Worm (Caenorhabditis elegans) whole organism, L4 larva: ENCODE measurements around the gene tmem-138.
A peak's percentile ranks its signal among the peaks of the same experiment; 100 is the strongest.

Source experiments
- F26F4.8 ChIP-seq: fragments of 200-800 bp; sonication (Bioruptor generic); conservative IDR thresholded peaks from 2 replicates; pipeline ENCODE4 v1.3.6; 2022; ENCODE audit warnings: missing genetic modification characterization, missing compliant biosample characterization
- F37D6.2 ChIP-seq: sonication (generic microtip); optimal IDR thresholded peaks from 2 replicates; lab custom pipeline; 2016; ENCODE audit warnings: mild to moderate bottlenecking, missing genetic modification characterization, missing compliant biosample characterization
- F44E2.7 ChIP-seq: fragments of 200-800 bp; sonication (Bioruptor generic); IDR thresholded peaks from 2 replicates; pipeline ENCODE4 v2.1.2; 2022; ENCODE audit warnings: missing genetic modification characterization, missing compliant biosample characterization
- R02D3.7 ChIP-seq: fragments of 150-350 bp; sonication (generic microtip); optimal IDR thresholded peaks from 3 replicates; lab custom pipeline; 2014; ENCODE audit warnings: missing biosample characterization, missing genetic modification characterization
- T20F7.1 ChIP-seq: fragments of 200-800 bp; sonication (Bioruptor generic); optimal IDR thresholded peaks from 2 replicates; lab custom pipeline; 2018; ENCODE audit warnings: mild to moderate bottlenecking, missing genetic modification characterization, missing compliant biosample characterization
- Y48G9A.11 ChIP-seq: fragments of 200-800 bp; sonication (Bioruptor generic); IDR thresholded peaks from 2 replicates; pipeline ENCODE4 v1.3.6; 2022; ENCODE audit warnings: missing genetic modification reagents, missing genetic modification characterization, missing compliant biosample characterization
- Y75B8A.6 ChIP-seq: fragments of 200-800 bp; sonication (Bioruptor generic); IDR thresholded peaks from 2 replicates; pipeline ENCODE4 v1.3.6; 2022; ENCODE audit warnings: missing genetic modification reagents, missing genetic modification characterization, missing compliant biosample characterization
- aha-1 ChIP-seq: fragments of 150-350 bp; peaks from one replicate; lab custom pipeline; 2014; ENCODE audit warnings: missing biosample characterization, missing genetic modification characterization
- aly-2 ChIP-seq: sonication (generic microtip); optimal IDR thresholded peaks from 2 replicates; lab custom pipeline; 2018; ENCODE audit warnings: missing biosample characterization, missing genetic modification characterization
- arid-1 ChIP-seq: fragments of 200-800 bp; sonication (Bioruptor generic); conservative IDR thresholded peaks from 2 replicates; pipeline ENCODE4 v1.3.6; 2022; ENCODE audit warnings: missing genetic modification reagents, missing genetic modification characterization, missing compliant biosample characterization
- attf-4 ChIP-seq: sonication (generic microtip); optimal IDR thresholded peaks from 3 replicates; lab custom pipeline; 2017; ENCODE audit warnings: missing biosample characterization, missing genetic modification characterization
- ceh-28 ChIP-seq: fragments of 150-350 bp; optimal IDR thresholded peaks from 2 replicates; lab custom pipeline; 2014; ENCODE audit warnings: missing biosample characterization, missing genetic modification reagents, missing genetic modification characterization
- ceh-32 ChIP-seq: sonication (generic microtip); optimal IDR thresholded peaks from 2 replicates; lab custom pipeline; 2016; ENCODE audit warnings: mild to moderate bottlenecking, missing genetic modification characterization, missing compliant biosample characterization; ENCODE audit not compliant: poor library complexity
- ceh-44 ChIP-seq: fragments of 200-800 bp; sonication (Bioruptor generic); IDR thresholded peaks from 2 replicates; pipeline ENCODE4 v1.3.6; 2022; ENCODE audit warnings: missing genetic modification reagents, missing genetic modification characterization, missing compliant biosample characterization
- ces-1 ChIP-seq: fragments of 150-350 bp; sonication (generic microtip); optimal IDR thresholded peaks from 4 replicates; lab custom pipeline; 2014; ENCODE audit warnings: missing biosample characterization, missing genetic modification reagents, missing genetic modification characterization
- cey-2 ChIP-seq: sonication (generic microtip); optimal IDR thresholded peaks from 3 replicates; lab custom pipeline; 2017; ENCODE audit warnings: missing genetic modification characterization, mild to moderate bottlenecking, missing compliant biosample characterization, antibody characterized with exemption, borderline replicate concordance; ENCODE audit not compliant: insufficient read depth
- daf-12 ChIP-seq: fragments of 150-350 bp; optimal IDR thresholded peaks from 2 replicates; lab custom pipeline; 2014; ENCODE audit warnings: missing biosample characterization, missing genetic modification reagents, missing genetic modification characterization
- duxl-1 ChIP-seq: sonication (generic microtip); optimal IDR thresholded peaks from 2 replicates; lab custom pipeline; 2016; ENCODE audit warnings: mild to moderate bottlenecking, missing genetic modification characterization, moderate library complexity, missing compliant biosample characterization; ENCODE audit not compliant: poor library complexity
- dve-1 ChIP-seq: sonication (generic microtip); optimal IDR thresholded peaks from 2 replicates; lab custom pipeline; 2017; ENCODE audit warnings: antibody characterized with exemption, mild to moderate bottlenecking, missing genetic modification characterization, missing compliant biosample characterization; ENCODE audit not compliant: insufficient read depth
- egl-27 ChIP-seq: sonication (generic microtip); optimal IDR thresholded peaks from 3 replicates; lab custom pipeline; 2017; ENCODE audit warnings: missing biosample characterization, missing genetic modification reagents, missing genetic modification characterization
- hlh-30 ChIP-seq: sonication (generic microtip); optimal IDR thresholded peaks from 2 replicates; lab custom pipeline; 2017; ENCODE audit warnings: antibody characterized with exemption, mild to moderate bottlenecking, missing genetic modification characterization, missing compliant biosample characterization; ENCODE audit not compliant: insufficient read depth
- hmg-1.1 ChIP-seq: fragments of 200-800 bp; sonication (Bioruptor generic); IDR thresholded peaks from 2 replicates; pipeline ENCODE4 v1.3.6; 2022; ENCODE audit warnings: missing genetic modification reagents, missing genetic modification characterization, missing compliant biosample characterization
- lin-15B ChIP-seq: fragments of 150-350 bp; sonication (generic microtip); optimal IDR thresholded peaks from 3 replicates; lab custom pipeline; 2014; ENCODE audit warnings: missing biosample characterization, missing genetic modification characterization
- lin-38 ChIP-seq: fragments of 200-800 bp; sonication (Bioruptor generic); IDR thresholded peaks from 2 replicates; pipeline ENCODE4 v1.3.6; 2022; ENCODE audit warnings: missing genetic modification reagents, missing genetic modification characterization, missing compliant biosample characterization
- lir-3 ChIP-seq: sonication (generic microtip); optimal IDR thresholded peaks from 2 replicates; lab custom pipeline; 2016; ENCODE audit warnings: mild to moderate bottlenecking, missing genetic modification characterization, missing compliant biosample characterization
- lsy-2 ChIP-seq, 2 experiments: fragments of 150-350 bp in 1 of 2; sonication (generic microtip) in 1 of 2; optimal IDR thresholded peaks; 2 replicates each; lab custom pipeline; 2014 to 2017; ENCODE audit warnings: missing biosample characterization in 2 of 2, missing genetic modification characterization in 2 of 2
- mes-2 ChIP-seq: sonication (generic microtip); optimal IDR thresholded peaks from 2 replicates; lab custom pipeline; 2016; ENCODE audit warnings: missing genotype, mild to moderate bottlenecking, missing genetic modification characterization, missing compliant biosample characterization; ENCODE audit not compliant: poor library complexity, severe bottlenecking
- mxl-2 ChIP-seq: fragments of 200-800 bp; sonication (Bioruptor generic); conservative IDR thresholded peaks from 2 replicates; pipeline ENCODE4 v1.3.6; 2022; ENCODE audit warnings: missing genetic modification reagents, missing genetic modification characterization, missing compliant biosample characterization
- nhr-10 ChIP-seq: fragments of 150-350 bp; optimal IDR thresholded peaks from 2 replicates; lab custom pipeline; 2014; ENCODE audit warnings: missing biosample characterization, missing genetic modification characterization
- nhr-102 ChIP-seq: sonication (generic microtip); optimal IDR thresholded peaks from 2 replicates; lab custom pipeline; 2016; ENCODE audit warnings: mild to moderate bottlenecking, missing genetic modification characterization, moderate library complexity, missing compliant biosample characterization
- nhr-237 ChIP-seq: sonication (generic microtip); optimal IDR thresholded peaks from 2 replicates; lab custom pipeline; 2017; ENCODE audit warnings: missing biosample characterization, missing genetic modification characterization
- nhr-25 ChIP-seq: sonication (generic microtip); optimal IDR thresholded peaks from 2 replicates; lab custom pipeline; 2017; ENCODE audit warnings: missing genetic modification characterization, mild to moderate bottlenecking, missing compliant biosample characterization, antibody characterized with exemption, moderate library complexity, borderline replicate concordance; ENCODE audit not compliant: insufficient read depth
- nhr-42 ChIP-seq: fragments of 200-800 bp; sonication (Bioruptor generic); IDR thresholded peaks from 2 replicates; pipeline ENCODE4 v1.3.6; 2022; ENCODE audit warnings: missing genetic modification characterization, missing compliant biosample characterization
- nhr-48 ChIP-seq: sonication (generic microtip); optimal IDR thresholded peaks from 2 replicates; lab custom pipeline; 2016; ENCODE audit warnings: mild to moderate bottlenecking, missing genetic modification characterization, missing compliant biosample characterization
- nhr-76 ChIP-seq: fragments of 150-350 bp; optimal IDR thresholded peaks from 2 replicates; lab custom pipeline; 2014; ENCODE audit warnings: missing biosample characterization, missing genetic modification characterization
- nhr-77 ChIP-seq: fragments of 150-350 bp; optimal IDR thresholded peaks from 2 replicates; lab custom pipeline; 2014; ENCODE audit warnings: missing biosample characterization, missing genetic modification characterization
- pha-4 ChIP-seq, 2 experiments: fragments of 150-350 bp in 1 of 2; fragments of 200-800 bp in 1 of 2; sonication (Bioruptor generic) in 1 of 2; IDR thresholded peaks in 1 of 2; optimal IDR thresholded peaks in 1 of 2; 2 replicates each; pipeline versions ENCODE4 v1.3.6 to Lab custom; 2014 to 2022; ENCODE audit warnings: missing genetic modification characterization in 2 of 2, missing genetic modification reagents in 2 of 2, missing biosample characterization in 1 of 2, missing compliant biosample characterization in 1 of 2
- php-3 ChIP-seq: fragments of 200-800 bp; sonication (Bioruptor generic); IDR thresholded peaks from 2 replicates; pipeline ENCODE4 v1.3.6; 2022; ENCODE audit warnings: missing genetic modification reagents, missing genetic modification characterization, missing compliant biosample characterization
- pqm-1 ChIP-seq: sonication (generic microtip); optimal IDR thresholded peaks from 2 replicates; lab custom pipeline; 2017; ENCODE audit warnings: missing biosample characterization, missing genetic modification characterization
- saeg-2 ChIP-seq: fragments of 200-800 bp; sonication (Bioruptor generic); IDR thresholded peaks from 2 replicates; pipeline ENCODE4 v1.3.6; 2022; ENCODE audit warnings: missing genetic modification reagents, missing genetic modification characterization, missing compliant biosample characterization
- snpc-4 ChIP-seq: fragments of 150-350 bp; optimal IDR thresholded peaks from 2 replicates; lab custom pipeline; 2014; ENCODE audit warnings: missing biosample characterization, missing genetic modification characterization
- spr-1 ChIP-seq: sonication (generic microtip); optimal IDR thresholded peaks from 2 replicates; lab custom pipeline; 2016; ENCODE audit warnings: mild to moderate bottlenecking, missing genetic modification characterization, missing compliant biosample characterization
- spr-3 ChIP-seq: fragments of 200-800 bp; sonication (Bioruptor generic); optimal IDR thresholded peaks from 2 replicates; lab custom pipeline; 2018; ENCODE audit warnings: mild to moderate bottlenecking, missing genetic modification characterization, missing compliant biosample characterization
- unc-39 ChIP-seq: sonication (generic microtip); optimal IDR thresholded peaks from 2 replicates; lab custom pipeline; 2017; ENCODE audit warnings: missing biosample characterization, missing genetic modification characterization
- vab-7 ChIP-seq: fragments of 200-800 bp; sonication (Bioruptor generic); IDR thresholded peaks from 2 replicates; pipeline ENCODE4 v1.3.6; 2022; ENCODE audit warnings: missing genetic modification reagents, missing genetic modification characterization, missing compliant biosample characterization
- zag-1 ChIP-seq: fragments of 150-350 bp; optimal IDR thresholded peaks from 2 replicates; lab custom pipeline; 2014; ENCODE audit warnings: missing biosample characterization, missing genetic modification characterization
- zfp-2 ChIP-seq: sonication (generic microtip); optimal IDR thresholded peaks from 2 replicates; lab custom pipeline; 2016; ENCODE audit warnings: mild to moderate bottlenecking, missing genetic modification characterization, missing compliant biosample characterization
- zfp-3 ChIP-seq: fragments of 200-800 bp; sonication (Bioruptor generic); conservative IDR thresholded peaks from 2 replicates; pipeline ENCODE4 v1.3.6; 2022; ENCODE audit warnings: missing genetic modification reagents, missing genetic modification characterization, missing compliant biosample characterization
- ztf-7 ChIP-seq: fragments of 150-350 bp; optimal IDR thresholded peaks from 2 replicates; lab custom pipeline; 2014; ENCODE audit warnings: missing biosample characterization, missing genetic modification characterization

The tmem-138 gene

DNA sequence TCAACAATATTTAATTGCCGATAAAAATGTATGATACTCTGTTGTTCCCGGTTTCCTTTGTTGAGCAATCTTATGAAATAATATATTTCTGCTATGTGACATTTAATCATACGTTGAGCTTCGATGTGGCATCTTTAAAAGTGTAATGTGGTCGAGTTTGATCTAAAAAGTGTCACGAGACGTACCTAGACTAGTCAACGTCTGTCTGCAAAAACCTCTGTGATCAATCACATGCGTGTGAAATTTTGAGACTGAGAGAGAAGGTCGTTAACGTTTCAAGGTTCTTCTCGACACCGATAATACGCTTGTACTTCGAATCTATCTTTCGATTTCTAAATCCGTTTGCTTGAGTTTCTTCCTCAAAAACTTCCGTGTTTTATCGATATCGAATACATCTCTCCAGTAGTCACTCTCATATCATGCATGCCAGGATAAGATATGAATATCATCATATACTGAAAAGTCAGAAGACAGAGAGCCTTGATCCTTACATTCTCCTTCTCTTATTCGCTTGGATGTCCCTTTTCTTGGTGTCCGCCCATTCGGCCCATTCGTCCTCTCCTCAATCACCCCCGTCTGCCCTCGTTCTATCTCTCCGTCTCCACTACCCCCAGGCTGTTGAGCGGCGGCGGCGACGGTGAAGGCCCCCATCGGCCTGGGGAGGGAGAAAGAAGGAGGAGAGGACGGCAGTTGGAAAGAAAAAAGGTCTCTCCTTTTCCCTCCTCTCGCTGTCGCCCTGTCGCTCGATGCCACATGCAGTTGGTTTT lies 28.7 kb upstream of the tmem-138 start (continued):
- TF ChIP-seq mes-2 (tag; lab: Kevin White, UChicago) (peak; percentile 66), zfp-3 (GFP tag; lab: Robert Waterston, UW) (no peak), T20F7.1 (GFP tag; lab: Kevin White, UChicago) (peak; percentile 47), aha-1 (peak; percentile 65), Y48G9A.11 (GFP tag; lab: Robert Waterston, UW) (no peak), F44E2.7 (no peak), ceh-28 (no peak), spr-3 (GFP tag; lab: Kevin White, UChicago) (no peak), nhr-48 (peak; percentile 17), daf-12 (tag; lab: Kevin White, UChicago) (no peak), lsy-2 (tag; optimal IDR thresholded peaks at IDR 0.05; lab: Kevin White, UChicago) (peak; percentile 34 to 61), aly-2 (tag; lab: Kevin White, UChicago) (no peak), ztf-7 (tag; lab: Kevin White, UChicago) (no peak), snpc-4 (no peak), saeg-2 (GFP tag; lab: Robert Waterston, UW) (no peak), arid-1 (no peak), lin-38 (peak; percentile 13; the same call in 1 of the 2 replicates), ceh-44 (GFP tag; lab: Robert Waterston, UW) (no peak), nhr-25 (tag; lab: Kevin White, UChicago) (no peak), vab-7 (no peak), dve-1 (peak; percentile 65), nhr-237 (tag; lab: Kevin White, UChicago) (no peak), mxl-2 (GFP tag; lab: Robert Waterston, UW) (no peak), F37D6.2 (tag; lab: Kevin White, UChicago) (peak; percentile 8), nhr-77 (tag; lab: Kevin White, UChicago) (peak; percentile 4), hmg-1.1 (peak; percentile 57), R02D3.7 (no peak), nhr-102 (tag; lab: Kevin White, UChicago) (no peak), nhr-10 (no peak), duxl-1 (no peak), Y75B8A.6 (GFP tag; lab: Robert Waterston, UW) (no peak), pqm-1 (no peak), egl-27 (tag; lab: Kevin White, UChicago) (no peak), zag-1 (tag; lab: Kevin White, UChicago) (no peak), nhr-42 (no peak), cey-2 (tag; lab: Kevin White, UChicago) (no peak), ces-1 (GFP tag; lab: Kevin White, UChicago) (no peak), lir-3 (tag; lab: Kevin White, UChicago) (no peak), hlh-30 (peak; percentile 93), nhr-76 (tag; lab: Kevin White, UChicago) (no peak), php-3 (GFP tag; lab: Robert Waterston, UW) (0 out of 2 replicates have a peak, but pooled peaks have one; percentile 12), attf-4 (tag; lab: Kevin White, UChicago) (no peak), lin-15B (no peak), F26F4.8 (GFP tag; lab: Robert Waterston, UW) (no peak), spr-1 (tag; lab: Kevin White, UChicago) (no peak), pha-4 (GFP tag; IDR thresholded peaks at IDR 0.05; lab: Robert Waterston, UW) (peak; percentile 70; the same call in 1 of the 2 replicates), pha-4 (tag; optimal IDR thresholded peaks at IDR 0.05; lab: Kevin White, UChicago) (no peak), unc-39 (tag; lab: Kevin White, UChicago) (no peak), ceh-32 (tag; lab: Kevin White, UChicago) (no peak), zfp-2 (no peak)
